Worm (Caenorhabditis elegans): ENCODE data around the gene pag-3.

- no peak for TF ChIP-seq egrh-3 (GFP tag; IDR thresholded peaks at IDR 0.05)
- no peak for TF ChIP-seq lin-40 (tag; optimal IDR thresholded peaks at IDR 0.05)
- TF ChIP-seq aptf-3 (GFP tag; IDR thresholded peaks at IDR 0.05) = no peak
- no peak for TF ChIP-seq D2030.7 (GFP tag; IDR thresholded peaks at IDR 0.05)
- TF ChIP-seq F49E8.2 (tag; optimal IDR thresholded peaks at IDR 0.05; ENCODE audit: insufficient read depth) = no peak
- TF ChIP-seq C06A6.2 (GFP tag; conservative IDR thresholded peaks at IDR 0.05) = no peak
- TF ChIP-seq Y79H2A.3 (GFP tag; conservative IDR thresholded peaks at IDR 0.05) = no peak
- TF ChIP-seq ama-1 (optimal IDR thresholded peaks at IDR 0.05) = no peak
- no peak for TF ChIP-seq ama-1 (GFP tag; optimal IDR thresholded peaks at IDR 0.05)
- TF ChIP-seq tbp1 (GFP tag; optimal IDR thresholded peaks at IDR 0.05) = no peak
- no peak for TF ChIP-seq unc-130 (GFP tag; optimal IDR thresholded peaks at IDR 0.05)
- no peak for TF ChIP-seq T07F8.4 (tag; optimal IDR thresholded peaks at IDR 0.05)
- TF ChIP-seq nhr-120 (GFP tag; IDR thresholded peaks at IDR 0.05) = no peak
- no peak for TF ChIP-seq unc-62 (GFP tag; optimal IDR thresholded peaks at IDR 0.05)
- TF ChIP-seq Y67H2A.10 (GFP tag; conservative IDR thresholded peaks at IDR 0.05) = no peak
Measured at ce11 chrX:14964253-14964652, 9.8 kb upstream of the pag-3 start, which contains the start of gene rgs-11.
